Fruit fly (Drosophila melanogaster): ENCODE results near the gene LysX.

The LysX gene

dm6 chr3L:1169617-1170016 lies 25.5 kb downstream of the LysX start (continued):
- peak; percentile 2 for TF ChIP-seq CG15601 (tag; optimal IDR thresholded peaks at IDR 0.05)
- TF ChIP-seq salm (tag; optimal IDR thresholded peaks at IDR 0.05), result peak; percentile 61
- TF ChIP-seq CG9727 (GFP tag; optimal IDR thresholded peaks at IDR 0.05), result peak; percentile 24
- TF ChIP-seq CG6813 (GFP tag; optimal IDR thresholded peaks at IDR 0.05), result peak; percentile 39
- peak; percentile 8 for TF ChIP-seq CG12659 (GFP tag; optimal IDR thresholded peaks at IDR 0.05)
- peak; percentile 17 for TF ChIP-seq Jarid2 (GFP tag; optimal IDR thresholded peaks at IDR 0.05)
- TF ChIP-seq CG11504 (tag; optimal IDR thresholded peaks at IDR 0.05), result peak; percentile 31
- TF ChIP-seq zf30C (GFP tag; optimal IDR thresholded peaks at IDR 0.05), result no peak
- no peak for TF ChIP-seq wek (GFP tag; optimal IDR thresholded peaks at IDR 0.05)
- peak; percentile 6 for TF ChIP-seq Vsx1 (GFP tag; optimal IDR thresholded peaks at IDR 0.05)
- 0 out of 3 replicates have a peak, but pooled peaks have one; percentile 28 for TF ChIP-seq ci (GFP tag; IDR thresholded peaks at IDR 0.05)
- peak in 1 of 2 experiments; percentile 3 for TF ChIP-seq bsh (GFP tag; optimal IDR thresholded peaks at IDR 0.05)
- TF ChIP-seq CG13296 (GFP tag; optimal IDR thresholded peaks at IDR 0.05), result peak; percentile 54
- TF ChIP-seq ATbp (GFP tag; optimal IDR thresholded peaks at IDR 0.05), result peak; percentile 19
- TF ChIP-seq CG2712 (tag; optimal IDR thresholded peaks at IDR 0.05), result peak; percentile 20
- TF ChIP-seq chinmo (GFP tag; IDR thresholded peaks at IDR 0.05; ENCODE audit: partially characterized antibody), result 0 out of 4 replicates have a peak, but pooled peaks have one; percentile 32

dm6 chr3L:1168445-1168844 lies 26.7 kb downstream of the LysX start:
- TF ChIP-seq CG6813 (GFP tag; optimal IDR thresholded peaks at IDR 0.05) (peak; percentile 4), gcm (GFP tag; optimal IDR thresholded peaks at IDR 0.05) (peak; percentile 4), twi (tag; optimal IDR thresholded peaks at IDR 0.05) (peak; percentile 27), CG3407 (GFP tag; optimal IDR thresholded peaks at IDR 0.05) (peak; percentile 28), sr (GFP tag; IDR thresholded peaks at IDR 0.05) (no peak), Sox102F (GFP tag; optimal IDR thresholded peaks at IDR 0.05) (peak; percentile 6), sens (GFP tag) (peak; percentile 66), CG2678 (tag; optimal IDR thresholded peaks at IDR 0.05) (peak; percentile 20), ATbp (GFP tag; optimal IDR thresholded peaks at IDR 0.05) (peak; percentile 21), Med (GFP tag) (peak; percentile 32), Pdp1 (GFP tag; optimal IDR thresholded peaks at IDR 0.05) (peak in 1 of 2 experiments; percentile 36), CG10979 (tag; optimal IDR thresholded peaks at IDR 0.05) (no peak), CG10543 (GFP tag; optimal IDR thresholded peaks at IDR 0.05) (peak; percentile 14), CG15479 (GFP tag; optimal IDR thresholded peaks at IDR 0.05) (peak; percentile 13), pros (GFP tag; optimal IDR thresholded peaks at IDR 0.05) (peak; percentile 17), CG2712 (tag; optimal IDR thresholded peaks at IDR 0.05) (no peak), CG8290 (GFP tag; optimal IDR thresholded peaks at IDR 0.05) (no peak), CG8290 (tag; optimal IDR thresholded peaks at IDR 0.05) (no peak), zen (tag; optimal IDR thresholded peaks at IDR 0.05) (peak; percentile 11), CG4424 (GFP tag; optimal IDR thresholded peaks at IDR 0.05) (no peak), dati (GFP tag; IDR thresholded peaks at IDR 0.05) (no peak), CG17568 (GFP tag; optimal IDR thresholded peaks at IDR 0.05) (peak; percentile 17), CG33557 (GFP tag; optimal IDR thresholded peaks at IDR 0.05) (peak; percentile 17), Ssrp (tag; optimal IDR thresholded peaks at IDR 0.05) (no peak), sim (GFP tag; IDR thresholded peaks at IDR 0.05) (no peak), CG11504 (tag; optimal IDR thresholded peaks at IDR 0.05) (peak; percentile 13), grn (GFP tag; optimal IDR thresholded peaks at IDR 0.05) (peak; percentile 18)
